3 worm cellular contexts compared by ENCODE assay signal in the genomic region with DNA sequence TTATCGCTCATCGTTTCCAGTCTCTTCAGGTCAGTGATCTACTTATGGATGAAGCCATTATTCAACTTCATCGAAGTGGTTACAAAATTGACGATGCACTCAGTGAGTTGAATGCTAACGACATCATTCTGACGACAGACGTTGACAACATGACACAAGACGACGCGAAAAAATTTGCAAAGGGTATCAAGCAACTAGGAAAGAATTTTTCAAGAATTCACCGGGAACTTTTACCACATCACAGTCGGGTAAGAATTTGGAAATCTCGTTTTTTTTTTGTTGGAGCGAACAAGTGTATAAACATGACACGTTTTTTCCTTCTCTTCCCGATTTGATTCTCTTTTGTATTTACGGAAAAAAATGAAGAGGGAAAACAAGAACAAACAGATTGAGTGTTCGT.
TF ChIP-seq lines count a peak whose summit lies in the region.

No protein-coding gene starts in this region.

TF ChIP-seq in whole organism, L3 larva, 47 proteins besides CTCF, POLR2A, EP300 and RAD21:
- TF ChIP-seq pha-4 (tag; optimal IDR thresholded peaks at IDR 0.05; lab: Kevin White, UChicago) (peak; percentile 85), ceh-9 (tag; optimal IDR thresholded peaks at IDR 0.05; lab: Kevin White, UChicago) (no peak)

TF ChIP-seq in whole organism, L4 larva, 104 proteins besides CTCF, POLR2A, EP300 and RAD21:
- TF ChIP-seq unc-62 (GFP tag; optimal IDR thresholded peaks at IDR 0.05 in 1 of 2; lab: Kevin White, UChicago) (peak in 1 of 2 experiments; percentile 93), unc-62 (tag; optimal IDR thresholded peaks at IDR 0.05; lab: Kevin White, UChicago) (no peak), F10B5.3 (tag; optimal IDR thresholded peaks at IDR 0.05; lab: Kevin White, UChicago) (no peak), mdt-29 (GFP tag; IDR thresholded peaks at IDR 0.05; lab: Robert Waterston, UW) (no peak), lsy-2 (tag; optimal IDR thresholded peaks at IDR 0.05; lab: Kevin White, UChicago) (no peak), pha-4 (GFP tag; IDR thresholded peaks at IDR 0.05; lab: Robert Waterston, UW) (no peak), pha-4 (tag; optimal IDR thresholded peaks at IDR 0.05; lab: Kevin White, UChicago) (peak; percentile 13), F49E8.2 (tag; optimal IDR thresholded peaks at IDR 0.05; lab: Kevin White, UChicago; ENCODE audit: borderline replicate concordance) (no peak), ama-1 (optimal IDR thresholded peaks at IDR 0.05; lab: Kevin White, UChicago) (no peak), nhr-111 (GFP tag; optimal IDR thresholded peaks at IDR 0.05; lab: Kevin White, UChicago) (no peak)

TF ChIP-seq in whole organism, mixed stage, embryonic, 35 proteins besides CTCF, POLR2A, EP300 and RAD21:
- TF ChIP-seq drap-1 (GFP tag; optimal IDR thresholded peaks at IDR 0.05; lab: Kevin White, UChicago) (no peak), lin-32 (GFP tag; optimal IDR thresholded peaks at IDR 0.05; lab: Kevin White, UChicago) (no peak), unc-39 (tag; optimal IDR thresholded peaks at IDR 0.05; lab: Kevin White, UChicago) (no peak), ces-1 (GFP tag; optimal IDR thresholded peaks at IDR 0.05; lab: Kevin White, UChicago) (peak; percentile 24)
